Worm (Caenorhabditis elegans) whole organism, L4 larva: ENCODE measurements around the gene cec-7.
"Not testable (repeated sequence)": the region's sequence is repeated elsewhere in the genome, so short reads cannot be mapped to it uniquely, and the experiment has no call there.

Experiments used
- D1046.2 ChIP-seq: fragments of 200-800 bp; sonication (Bioruptor generic); IDR thresholded peaks from 2 replicates; pipeline ENCODE4 v1.3.6; 2022; ENCODE audit warnings: missing genetic modification characterization, missing compliant biosample characterization
- daf-12 ChIP-seq: fragments of 150-350 bp; optimal IDR thresholded peaks from 2 replicates; lab custom pipeline; 2014; ENCODE audit warnings: missing biosample characterization, missing genetic modification reagents, missing genetic modification characterization
- dpl-1 ChIP-seq: fragments of 150-350 bp; optimal IDR thresholded peaks from 2 replicates; lab custom pipeline; 2014; ENCODE audit warnings: missing biosample characterization, missing genetic modification reagents, missing genetic modification characterization
- fos-1 ChIP-seq: fragments of 150-350 bp; optimal IDR thresholded peaks from 2 replicates; lab custom pipeline; 2014; ENCODE audit warnings: missing biosample characterization, missing genetic modification characterization
- nhr-11 ChIP-seq: fragments of 150-350 bp; optimal IDR thresholded peaks from 2 replicates; lab custom pipeline; 2014; ENCODE audit warnings: missing biosample characterization, missing genetic modification characterization
- nhr-77 ChIP-seq: fragments of 150-350 bp; optimal IDR thresholded peaks from 2 replicates; lab custom pipeline; 2014; ENCODE audit warnings: missing biosample characterization, missing genetic modification characterization
- pqm-1 ChIP-seq: sonication (generic microtip); optimal IDR thresholded peaks from 2 replicates; lab custom pipeline; 2017; ENCODE audit warnings: missing biosample characterization, missing genetic modification characterization
- sdz-12 ChIP-seq: fragments of 200-800 bp; sonication (Bioruptor generic); optimal IDR thresholded peaks from 2 replicates; lab custom pipeline; 2018; ENCODE audit warnings: mild to moderate bottlenecking, missing genetic modification characterization, missing compliant biosample characterization
- skn-1 ChIP-seq: fragments of 150-350 bp; optimal IDR thresholded peaks from 2 replicates; lab custom pipeline; 2014; ENCODE audit warnings: missing biosample characterization, missing genetic modification characterization
- snpc-4 ChIP-seq: fragments of 150-350 bp; optimal IDR thresholded peaks from 2 replicates; lab custom pipeline; 2014; ENCODE audit warnings: missing biosample characterization, missing genetic modification characterization

- TF ChIP-seq sdz-12; pqm-1; nhr-11 (tag; lab: Kevin White, UChicago); snpc-4 (tag; lab: Kevin White, UChicago); dpl-1; nhr-77 (tag; lab: Kevin White, UChicago); fos-1 (tag; lab: Kevin White, UChicago); D1046.2 (GFP tag; lab: Robert Waterston, UW); skn-1 (tag; lab: Kevin White, UChicago); daf-12 (tag; lab: Kevin White, UChicago): not testable (repeated sequence)
Measured at ce11 chrIII:12848173-12848572, 29.2 kb downstream of the cec-7 start.
